Fruit fly (Drosophila melanogaster) whole organism, adult: ENCODE data around the gene AnxB10.

ENCODE experiments used
- CG12768 ChIP-seq: fragments of 200-800 bp; sonication (Bioruptor generic); optimal IDR thresholded peaks from 2 replicates; lab custom pipeline; 2017; ENCODE audit warnings: missing biosample characterization, missing genetic modification characterization, mild to moderate bottlenecking, moderate library complexity, missing genetic modification reagents
- CG14711 ChIP-seq: fragments of 200-800 bp; sonication (Bioruptor generic); optimal IDR thresholded peaks from 2 replicates; lab custom pipeline; 2018; ENCODE audit warnings: missing biosample characterization, mild to moderate bottlenecking, missing genetic modification characterization, moderate library complexity
- CG1620 ChIP-seq: fragments of 200-800 bp; sonication (Bioruptor generic); optimal IDR thresholded peaks from 2 replicates; lab custom pipeline; 2016; ENCODE audit warnings: missing biosample characterization, missing genetic modification characterization
- CG7045 ChIP-seq: fragments of 200-800 bp; sonication (Bioruptor generic); optimal IDR thresholded peaks from 2 replicates; lab custom pipeline; 2017; ENCODE audit warnings: missing biosample characterization, mild to moderate bottlenecking, missing genetic modification characterization
- CG7101 ChIP-seq: fragments of 200-800 bp; sonication (Bioruptor generic); optimal IDR thresholded peaks from 2 replicates; lab custom pipeline; 2018; ENCODE audit warnings: missing biosample characterization, mild to moderate bottlenecking, missing genetic modification characterization, moderate library complexity
- Hr96 ChIP-seq: fragments of 200-800 bp; sonication (Bioruptor generic); optimal IDR thresholded peaks from 2 replicates; lab custom pipeline; 2016; ENCODE audit warnings: missing biosample characterization, missing genetic modification characterization
- bab1 ChIP-seq: fragments of 200-800 bp; sonication (Bioruptor generic); optimal IDR thresholded peaks from 3 replicates; lab custom pipeline; 2019; ENCODE audit warnings: missing biosample characterization, mild to moderate bottlenecking, missing genetic modification characterization, moderate library complexity
- cic ChIP-seq: fragments of 200-800 bp; sonication (Bioruptor generic); optimal IDR thresholded peaks from 2 replicates; lab custom pipeline; 2017; ENCODE audit warnings: missing biosample characterization, mild to moderate bottlenecking, missing genetic modification characterization, moderate library complexity
- kay ChIP-seq: fragments of 200-800 bp; sonication (Bioruptor generic); peaks from one replicate; lab custom pipeline; 2016; ENCODE audit warnings: missing biosample characterization, missing genetic modification characterization, borderline replicate concordance
- pad ChIP-seq: fragments of 200-800 bp; sonication (Bioruptor generic); optimal IDR thresholded peaks from 3 replicates; lab custom pipeline; 2017; ENCODE audit warnings: missing biosample characterization, missing genetic modification characterization, mild to moderate bottlenecking, moderate library complexity, missing genetic modification reagents
- tj ChIP-seq: fragments of 200-800 bp; sonication (Bioruptor generic); optimal IDR thresholded peaks from 3 replicates; lab custom pipeline; 2017; ENCODE audit warnings: missing biosample characterization, mild to moderate bottlenecking, missing genetic modification characterization, moderate library complexity

DNA sequence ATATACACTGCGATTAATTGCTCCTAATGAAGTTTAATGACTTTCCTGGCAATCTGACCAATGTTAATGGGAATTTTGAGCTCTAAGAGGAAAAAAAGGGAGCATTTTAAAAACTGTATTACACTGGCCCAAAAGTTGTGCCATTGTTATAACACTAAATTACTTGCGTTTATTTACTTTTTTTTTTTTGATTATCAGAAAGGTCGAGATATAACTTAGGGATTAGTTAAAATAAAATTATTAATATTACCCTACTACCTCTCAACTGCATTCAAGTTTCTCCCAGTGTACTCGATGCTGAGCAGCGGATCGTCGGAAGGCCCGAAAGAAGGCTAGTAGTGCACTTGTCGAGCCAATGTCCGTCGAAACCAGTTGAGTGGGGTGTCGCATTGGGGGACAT is 42.8 kb downstream of the AnxB10 start:
- no peak for TF ChIP-seq kay (GFP tag; lab: Kevin White, UChicago)
- no peak for TF ChIP-seq CG14711 (tag; lab: Kevin White, UChicago)
- no peak for TF ChIP-seq Hr96 (GFP tag; lab: Kevin White, UChicago)
- no peak for TF ChIP-seq CG7101 (tag; lab: Kevin White, UChicago)
- no peak for TF ChIP-seq bab1 (GFP tag; lab: Kevin White, UChicago)
- TF ChIP-seq cic: no peak
- no peak for TF ChIP-seq CG1620 (GFP tag; lab: Kevin White, UChicago)
- no peak for TF ChIP-seq tj (GFP tag; lab: Kevin White, UChicago)
- no peak for TF ChIP-seq CG7045 (GFP tag; lab: Kevin White, UChicago)
- TF ChIP-seq CG12768 (GFP tag; lab: Kevin White, UChicago): no peak
- no peak for TF ChIP-seq pad (GFP tag; lab: Kevin White, UChicago)
